Worm (Caenorhabditis elegans) whole organism, early embryonic: ENCODE data around the gene sec-61.G.

Experiments used
- B0310.2 ChIP-seq: sonication (generic microtip); optimal IDR thresholded peaks from 2 replicates; lab custom pipeline; 2016; ENCODE audit warnings: mild to moderate bottlenecking, missing genetic modification characterization, missing compliant biosample characterization
- ama-1 ChIP-seq: fragments of 150-350 bp; optimal IDR thresholded peaks from 2 replicates; lab custom pipeline; 2014
- ceh-36 ChIP-seq: sonication (generic microtip); optimal IDR thresholded peaks from 2 replicates; lab custom pipeline; 2016; ENCODE audit warnings: missing genetic modification characterization, inconsistent platforms, missing compliant biosample characterization
- ets-7 ChIP-seq: sonication (generic microtip); optimal IDR thresholded peaks from 2 replicates; lab custom pipeline; 2016; ENCODE audit warnings: missing genotype, missing genetic modification characterization, missing compliant biosample characterization
- flt-1 ChIP-seq: fragments of 200-800 bp; sonication (Bioruptor generic); IDR thresholded peaks from 2 replicates; pipeline ENCODE4 v1.3.6; 2022; ENCODE audit warnings: missing genetic modification characterization, missing compliant biosample characterization
- hmbx-1 ChIP-seq: sonication (generic microtip); optimal IDR thresholded peaks from 2 replicates; lab custom pipeline; 2016; ENCODE audit warnings: mild to moderate bottlenecking, missing genetic modification characterization, missing compliant biosample characterization
- pes-1 ChIP-seq: fragments of 200-800 bp; sonication (Bioruptor generic); IDR thresholded peaks from 2 replicates; pipeline ENCODE4 v1.3.6; 2022; ENCODE audit warnings: missing genetic modification reagents, missing genetic modification characterization, missing compliant biosample characterization
- tbx-11 ChIP-seq: fragments of 200-800 bp; sonication (Bioruptor generic); IDR thresholded peaks from 2 replicates; pipeline ENCODE4 v1.3.6; 2022; ENCODE audit warnings: missing genetic modification characterization, missing compliant biosample characterization
- tbx-37 ChIP-seq: fragments of 200-800 bp; sonication (Bioruptor generic); conservative IDR thresholded peaks from 2 replicates; pipeline ENCODE4 v1.3.6; 2022; ENCODE audit warnings: missing genetic modification reagents, missing genetic modification characterization, missing compliant biosample characterization

DNA sequence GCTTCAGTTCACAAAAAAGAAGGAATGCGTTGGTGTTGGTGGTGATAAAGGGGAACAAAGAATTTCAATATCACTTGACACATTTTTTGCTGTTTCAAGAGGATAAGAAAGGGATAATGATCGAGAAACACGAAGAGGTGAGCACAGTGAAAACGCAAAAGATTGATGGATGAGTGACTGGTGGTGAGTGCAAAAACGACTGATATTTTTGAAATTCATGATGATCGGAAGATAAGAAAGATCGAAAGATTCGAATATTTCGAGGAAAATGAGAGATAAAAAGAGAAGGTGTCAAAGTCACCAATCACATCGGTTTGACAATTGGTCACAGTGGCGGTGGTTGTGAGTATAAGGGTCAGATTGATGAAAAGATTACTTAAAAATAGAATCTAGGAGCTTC lies 19.0 kb upstream of the sec-61.G start:
- TF ChIP-seq tbx-11 (GFP tag; lab: Robert Waterston, UW) (no peak), flt-1 (GFP tag; lab: Robert Waterston, UW) (no peak), ama-1 (lab: Kevin White, UChicago) (no peak), pes-1 (no peak), B0310.2 (tag; lab: Kevin White, UChicago) (no peak), ceh-36 (tag; lab: Kevin White, UChicago) (no peak), hmbx-1 (tag; lab: Kevin White, UChicago) (no peak), ets-7 (tag; lab: Kevin White, UChicago) (no peak), tbx-37 (GFP tag; lab: Robert Waterston, UW) (no peak)
